Fruit fly (Drosophila melanogaster) whole organism, embryonic: ENCODE results near the gene Ras85D.
A peak's percentile ranks its signal among the peaks of the same experiment; 100 is the strongest.

Source experiments
- B-H1 ChIP-seq: fragments of 200-800 bp; sonication (Bioruptor generic); IDR thresholded peaks from 3 replicates; pipeline ENCODE4 v1.3.6; 2022; ENCODE audit warnings: missing biosample characterization, missing genetic modification characterization
- CG11093 ChIP-seq: fragments of 200-800 bp; sonication (Bioruptor generic); IDR thresholded peaks from 3 replicates; pipeline ENCODE4 v1.3.6; 2022; ENCODE audit warnings: missing biosample characterization, missing genetic modification characterization
- CG12155 ChIP-seq: fragments of 200-800 bp; sonication (Bioruptor generic); optimal IDR thresholded peaks from 3 replicates; lab custom pipeline; 2016; ENCODE audit warnings: missing biosample characterization, missing genetic modification characterization
- CG12659 ChIP-seq: fragments of 200-800 bp; sonication (Bioruptor generic); optimal IDR thresholded peaks from 3 replicates; lab custom pipeline; 2017; ENCODE audit warnings: mild to moderate bottlenecking, missing biosample characterization, missing genetic modification reagents, missing genetic modification characterization
- CG12942 ChIP-seq: fragments of 200-800 bp; sonication (Bioruptor generic); optimal IDR thresholded peaks from 3 replicates; lab custom pipeline; 2016; ENCODE audit warnings: missing biosample characterization, missing genetic modification characterization
- CG14014 ChIP-seq: fragments of 200-800 bp; sonication (Bioruptor generic); IDR thresholded peaks from 2 replicates; pipeline ENCODE4 v1.3.6; 2022; ENCODE audit warnings: missing biosample characterization, missing genetic modification characterization
- CG17385 ChIP-seq: fragments of 200-800 bp; sonication (Bioruptor generic); optimal IDR thresholded peaks from 3 replicates; lab custom pipeline; 2018; ENCODE audit warnings: missing biosample characterization, mild to moderate bottlenecking, missing genetic modification characterization
- CG30020 ChIP-seq: fragments of 200-800 bp; optimal IDR thresholded peaks from 2 replicates; lab custom pipeline; 2019; ENCODE audit warnings: missing biosample characterization, mild to moderate bottlenecking, missing genetic modification characterization, moderate library complexity
- CG34376 ChIP-seq: fragments of 200-800 bp; sonication (Bioruptor generic); optimal IDR thresholded peaks from 2 replicates; lab custom pipeline; 2018; ENCODE audit warnings: missing biosample characterization, mild to moderate bottlenecking, missing genetic modification characterization
- CG5180 ChIP-seq: fragments of 200-800 bp; sonication (Bioruptor generic); optimal IDR thresholded peaks from 3 replicates; lab custom pipeline; 2017; ENCODE audit warnings: missing biosample characterization, missing genetic modification characterization, mild to moderate bottlenecking, moderate library complexity, missing genetic modification reagents
- CG7372 ChIP-seq: fragments of 200-800 bp; sonication (Bioruptor generic); IDR thresholded peaks from 2 replicates; pipeline ENCODE4 v1.3.6; 2022; ENCODE audit warnings: missing biosample characterization, missing genetic modification characterization
- CG8765 ChIP-seq: fragments of 200-800 bp; sonication (Bioruptor generic); IDR thresholded peaks from 2 replicates; pipeline ENCODE4 v1.3.6; 2022; ENCODE audit warnings: missing biosample characterization, missing genetic modification characterization
- CrebB ChIP-seq: fragments of 200-800 bp; sonication (Bioruptor generic); optimal IDR thresholded peaks from 3 replicates; lab custom pipeline; 2018; ENCODE audit warnings: missing biosample characterization, mild to moderate bottlenecking, missing genetic modification characterization
- Doc3 ChIP-seq: fragments of 200-800 bp; sonication (Bioruptor generic); IDR thresholded peaks from 3 replicates; pipeline ENCODE4 v1.3.6; 2022; ENCODE audit warnings: missing biosample characterization, missing genetic modification characterization; ENCODE audit not compliant: partially characterized antibody
- Eip74EF ChIP-seq, 2 experiments: fragments of 200-800 bp in 1 of 2; fragments of >200 bp in 1 of 2; sonication (Bioruptor generic) in 1 of 2; optimal IDR thresholded peaks; 2 replicates each; lab custom pipeline; 2017 to 2019; ENCODE audit warnings: missing biosample characterization in 2 of 2, missing genetic modification characterization in 2 of 2, mild to moderate bottlenecking in 1 of 2, moderate library complexity in 1 of 2
- Ets97D ChIP-seq: fragments of 200-800 bp; sonication (Bioruptor generic); optimal IDR thresholded peaks from 3 replicates; lab custom pipeline; 2016; ENCODE audit warnings: missing biosample characterization, missing genetic modification characterization
- HmgZ ChIP-seq: fragments of 200-800 bp; sonication (Bioruptor generic); optimal IDR thresholded peaks from 2 replicates; lab custom pipeline; 2018; ENCODE audit warnings: missing biosample characterization, mild to moderate bottlenecking, missing genetic modification characterization
- Jarid2 ChIP-seq: fragments of 200-800 bp; sonication (Bioruptor generic); optimal IDR thresholded peaks from 3 replicates; lab custom pipeline; 2017; ENCODE audit warnings: mild to moderate bottlenecking, missing biosample characterization, missing genetic modification reagents, missing genetic modification characterization
- Lim3 ChIP-seq: fragments of 200-800 bp; sonication (Bioruptor generic); IDR thresholded peaks from 2 replicates; pipeline ENCODE4 v1.3.6; 2022; ENCODE audit warnings: missing biosample characterization, missing genetic modification characterization
- Neu2 ChIP-seq: fragments of 200-800 bp; sonication (Bioruptor generic); optimal IDR thresholded peaks from 3 replicates; lab custom pipeline; 2016; ENCODE audit warnings: missing biosample characterization, missing genetic modification characterization, borderline replicate concordance
- Optix ChIP-seq: fragments of 200-800 bp; sonication (Bioruptor generic); IDR thresholded peaks from 3 replicates; pipeline ENCODE4 v1.3.6; 2022; ENCODE audit warnings: missing biosample characterization, missing genetic modification characterization
- Sry-δ ChIP-seq: fragments of 200-800 bp; sonication (Bioruptor generic); optimal IDR thresholded peaks from 2 replicates; lab custom pipeline; 2016; ENCODE audit warnings: missing biosample characterization, missing genetic modification characterization
- Stat92E ChIP-seq, 3 experiments: fragments of >200 bp in 2 of 3; fragments of 200-800 bp in 1 of 3; sonication (Bioruptor generic) in 1 of 3; optimal IDR thresholded peaks; 2 replicates each; lab custom pipeline; 2017 to 2019; ENCODE audit warnings: missing biosample characterization in 3 of 3, missing genetic modification characterization in 3 of 3, mild to moderate bottlenecking in 1 of 3, moderate library complexity in 1 of 3
- TFAM ChIP-seq: fragments of 200-800 bp; sonication (Bioruptor generic); optimal IDR thresholded peaks from 2 replicates; lab custom pipeline; 2017; ENCODE audit warnings: missing biosample characterization, missing genetic modification characterization, inconsistent platforms
- bab2 ChIP-seq: fragments of 200-800 bp; sonication (Bioruptor generic); optimal IDR thresholded peaks from 2 replicates; lab custom pipeline; 2016; ENCODE audit warnings: missing biosample characterization, missing genetic modification characterization
- bbx ChIP-seq: fragments of 200-800 bp; sonication (Bioruptor generic); IDR thresholded peaks from 2 replicates; pipeline ENCODE4 v1.3.6; 2022; ENCODE audit warnings: missing biosample characterization, missing genetic modification characterization; ENCODE audit not compliant: partially characterized antibody
- bigmax ChIP-seq: fragments of 200-800 bp; sonication (Bioruptor generic); optimal IDR thresholded peaks from 2 replicates; lab custom pipeline; 2018; ENCODE audit warnings: missing biosample characterization, mild to moderate bottlenecking, missing genetic modification characterization
- caup ChIP-seq: fragments of 200-800 bp; sonication (Bioruptor generic); optimal IDR thresholded peaks from 3 replicates; lab custom pipeline; 2017; ENCODE audit warnings: missing biosample characterization, mild to moderate bottlenecking, missing genetic modification characterization, moderate library complexity; ENCODE audit not compliant: severe bottlenecking
- chinmo ChIP-seq: fragments of 200-800 bp; sonication (Bioruptor generic); IDR thresholded peaks from 4 replicates; pipeline ENCODE4 v1.3.6; 2022; ENCODE audit warnings: missing biosample characterization, missing genetic modification characterization; ENCODE audit not compliant: partially characterized antibody
- chm ChIP-seq: fragments of 200-800 bp; sonication (Bioruptor generic); IDR thresholded peaks from 2 replicates; pipeline ENCODE4 v1.3.6; 2022; ENCODE audit warnings: missing biosample characterization, missing genetic modification characterization
- dati ChIP-seq: fragments of 200-800 bp; sonication (Bioruptor generic); IDR thresholded peaks from 2 replicates; pipeline ENCODE4 v1.3.6; 2022; ENCODE audit warnings: missing biosample characterization, missing genetic modification characterization
- dpn ChIP-seq, 2 experiments: fragments of 200-800 bp; sonication (Bioruptor generic); optimal IDR thresholded peaks; 3 replicates each; lab custom pipeline; 2016; ENCODE audit warnings: missing biosample characterization in 2 of 2, missing genetic modification characterization in 2 of 2
- fd96Cb ChIP-seq: fragments of 200-800 bp; sonication (Bioruptor generic); optimal IDR thresholded peaks from 2 replicates; lab custom pipeline; 2018; ENCODE audit warnings: missing biosample characterization, mild to moderate bottlenecking, missing genetic modification characterization, moderate library complexity
- hb ChIP-seq: fragments of 200-800 bp; sonication (Bioruptor generic); IDR thresholded peaks from 3 replicates; pipeline ENCODE4 v1.3.6; 2022; ENCODE audit warnings: missing biosample characterization, missing genetic modification characterization; ENCODE audit not compliant: partially characterized antibody
- hbn ChIP-seq: fragments of 200-800 bp; sonication (Bioruptor generic); IDR thresholded peaks from 2 replicates; pipeline ENCODE4 v1.3.6; 2022; ENCODE audit warnings: missing biosample characterization, missing genetic modification characterization; ENCODE audit not compliant: partially characterized antibody
- jigr1 ChIP-seq: fragments of 200-800 bp; sonication (Bioruptor generic); IDR thresholded peaks from 3 replicates; pipeline ENCODE4 v1.3.6; 2022; ENCODE audit warnings: missing biosample characterization, missing genetic modification characterization
- jumu ChIP-seq: fragments of 200-800 bp; sonication (Bioruptor generic); optimal IDR thresholded peaks from 3 replicates; lab custom pipeline; 2016; ENCODE audit warnings: missing biosample characterization, missing genetic modification characterization
- kni ChIP-seq: fragments of 200-800 bp; sonication (Bioruptor generic); optimal IDR thresholded peaks from 3 replicates; lab custom pipeline; 2017; ENCODE audit warnings: mild to moderate bottlenecking, missing biosample characterization, missing genetic modification reagents, missing genetic modification characterization
- lola ChIP-seq, 3 experiments: fragments of >200 bp in 2 of 3; fragments of 200-800 bp in 1 of 3; sonication (Bioruptor generic) in 1 of 3; optimal IDR thresholded peaks; 2 replicates each; lab custom pipeline; 2017 to 2019; ENCODE audit warnings: missing biosample characterization in 3 of 3, missing genetic modification characterization in 3 of 3, mild to moderate bottlenecking in 1 of 3, moderate library complexity in 1 of 3
- luna ChIP-seq: fragments of 200-800 bp; sonication (Bioruptor generic); optimal IDR thresholded peaks from 2 replicates; lab custom pipeline; 2016; ENCODE audit warnings: missing biosample characterization, missing genetic modification characterization
- mirr ChIP-seq: fragments of 200-800 bp; sonication (Bioruptor generic); optimal IDR thresholded peaks from 3 replicates; lab custom pipeline; 2018; ENCODE audit warnings: missing biosample characterization, mild to moderate bottlenecking, missing genetic modification characterization
- phol ChIP-seq: fragments of 200-800 bp; sonication (Bioruptor generic); optimal IDR thresholded peaks from 3 replicates; lab custom pipeline; 2018; ENCODE audit warnings: missing biosample characterization, mild to moderate bottlenecking, missing genetic modification characterization, moderate library complexity
- scrt ChIP-seq: fragments of 200-800 bp; sonication (Bioruptor generic); optimal IDR thresholded peaks from 2 replicates; lab custom pipeline; 2018; ENCODE audit warnings: missing biosample characterization, mild to moderate bottlenecking, missing genetic modification characterization, moderate library complexity
- shn ChIP-seq: fragments of 200-800 bp; sonication (Bioruptor generic); optimal IDR thresholded peaks from 3 replicates; lab custom pipeline; 2016; ENCODE audit warnings: missing biosample characterization, missing genetic modification characterization
- slbo ChIP-seq: fragments of 200-800 bp; sonication (Bioruptor generic); IDR thresholded peaks from 2 replicates; pipeline ENCODE4 v1.3.6; 2022; ENCODE audit warnings: missing biosample characterization, missing genetic modification characterization
- sqz ChIP-seq: fragments of 200-800 bp; sonication (Bioruptor generic); optimal IDR thresholded peaks from 3 replicates; lab custom pipeline; 2018; ENCODE audit warnings: missing biosample characterization, mild to moderate bottlenecking, missing genetic modification characterization
- trh ChIP-seq: fragments of 200-800 bp; sonication (Bioruptor generic); optimal IDR thresholded peaks from 2 replicates; lab custom pipeline; 2016; ENCODE audit warnings: missing biosample characterization, missing genetic modification characterization
- yki ChIP-seq: fragments of >200 bp; optimal IDR thresholded peaks from 3 replicates; lab custom pipeline; 2018
- zfh1 ChIP-seq: fragments of 200-800 bp; sonication (Bioruptor generic); IDR thresholded peaks from 3 replicates; pipeline ENCODE4 v1.3.6; 2022; ENCODE audit warnings: missing biosample characterization, missing genetic modification characterization

Ras85D gene

DNA sequence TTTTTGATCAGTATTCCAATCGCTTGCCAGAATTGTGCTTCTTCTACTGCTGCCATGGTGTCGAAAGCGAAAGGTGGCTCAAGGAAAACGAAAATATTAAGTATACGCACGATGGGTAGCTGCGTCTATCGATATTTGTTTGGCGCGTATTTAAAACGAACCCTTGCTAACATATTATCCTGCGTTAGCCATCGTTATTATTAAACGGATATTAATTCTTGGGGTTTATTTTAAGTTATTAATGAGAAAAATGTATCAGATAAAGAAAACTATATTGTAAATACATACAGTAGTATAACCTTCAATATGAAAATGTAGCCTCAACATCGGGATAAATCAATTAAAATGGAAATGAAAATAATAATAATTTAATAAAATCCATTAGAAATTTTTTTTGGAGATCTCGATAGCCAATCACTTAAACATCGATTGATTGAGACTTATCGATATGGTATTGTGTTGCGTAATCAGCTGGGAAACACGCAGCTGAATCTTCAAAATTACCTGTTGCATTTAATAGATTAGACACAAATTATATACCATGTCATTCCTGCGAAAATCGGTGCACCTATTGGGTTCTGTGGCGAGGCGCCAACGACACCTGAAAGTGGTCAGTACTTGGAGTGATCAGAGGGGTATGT is 42.6 kb upstream of the Ras85D start, which contains the start of the genes CG9386 and BckdhA (continued):
- peak; percentile 26 for TF ChIP-seq CG30020 (tag; lab: Kevin White, UChicago)
- TF ChIP-seq TFAM (GFP tag; lab: Kevin White, UChicago) = no peak
- TF ChIP-seq zfh1 (GFP tag; lab: Robert Waterston, UW) = no peak
- peak; percentile 46; the same call in 1 of the 2 replicates for TF ChIP-seq CG14014
- TF ChIP-seq CG12942 (GFP tag; lab: Kevin White, UChicago) = peak; percentile 65
- TF ChIP-seq Doc3 = peak; percentile 75
- no peak for TF ChIP-seq Lim3
- TF ChIP-seq HmgZ = peak; percentile 21
- TF ChIP-seq shn (GFP tag; lab: Kevin White, UChicago) = peak; percentile 42
- no peak for TF ChIP-seq bigmax (GFP tag; lab: Kevin White, UChicago)
- peak; percentile 67; the same call in 2 of the 3 replicates for TF ChIP-seq hb (GFP tag; lab: Robert Waterston, UW)
- no peak for TF ChIP-seq chm
- peak; percentile 50 for TF ChIP-seq CG12155
- TF ChIP-seq Jarid2 = no peak
- TF ChIP-seq CG12659 (GFP tag; lab: Kevin White, UChicago) = peak; percentile 66
- no peak for TF ChIP-seq sqz
- no peak for TF ChIP-seq Optix (GFP tag; lab: Robert Waterston, UW)
- no peak for TF ChIP-seq yki (lab: Kevin White, UChicago)
- no peak for TF ChIP-seq Stat92E (GFP tag; optimal IDR thresholded peaks at IDR 0.05; lab: Kevin White, UChicago)
- TF ChIP-seq CG17385 (GFP tag; lab: Kevin White, UChicago) = peak; percentile 93
- TF ChIP-seq scrt (GFP tag; lab: Kevin White, UChicago) = peak; percentile 49
- TF ChIP-seq CG11093 (GFP tag; lab: Robert Waterston, UW) = no peak
- TF ChIP-seq jumu = peak; percentile 30
- no peak for TF ChIP-seq jigr1 (GFP tag; lab: Robert Waterston, UW)
- peak; percentile 71 for TF ChIP-seq slbo (GFP tag; lab: Robert Waterston, UW)
- peak; percentile 59 to 64 for TF ChIP-seq dpn (GFP tag; optimal IDR thresholded peaks at IDR 0.05; lab: Kevin White, UChicago)
- TF ChIP-seq caup = peak; percentile 52
- TF ChIP-seq Neu2 (GFP tag; lab: Kevin White, UChicago) = no peak
- peak; percentile 31 for TF ChIP-seq fd96Cb
- TF ChIP-seq Eip74EF (GFP tag; optimal IDR thresholded peaks at IDR 0.05; lab: Kevin White, UChicago) = no peak
- TF ChIP-seq B-H1 (GFP tag; lab: Robert Waterston, UW) = no peak
- TF ChIP-seq lola (GFP tag; optimal IDR thresholded peaks at IDR 0.05; lab: Kevin White, UChicago) = peak in 1 of 3 experiments; percentile 48
- peak; percentile 41; the same call in 1 of the 2 replicates for TF ChIP-seq bbx (GFP tag; lab: Robert Waterston, UW)
- peak; percentile 71 for TF ChIP-seq hbn (GFP tag; lab: Robert Waterston, UW)
- TF ChIP-seq CG8765 (GFP tag; lab: Robert Waterston, UW) = 0 out of 2 replicates have a peak, but pooled peaks have one; percentile 14
- TF ChIP-seq mirr (GFP tag; lab: Kevin White, UChicago) = no peak
- no peak for TF ChIP-seq CrebB (tag; lab: Kevin White, UChicago)
- TF ChIP-seq dati (GFP tag; lab: Robert Waterston, UW) = no peak
- TF ChIP-seq phol = peak; percentile 60
- TF ChIP-seq trh = no peak
- peak; percentile 98 for TF ChIP-seq CG7372
- no peak for TF ChIP-seq kni (GFP tag; lab: Kevin White, UChicago)
- peak; percentile 72; the same call in 1 of the 4 replicates for TF ChIP-seq chinmo
- TF ChIP-seq CG5180 (GFP tag; lab: Kevin White, UChicago) = no peak
- no peak for TF ChIP-seq luna (GFP tag; lab: Kevin White, UChicago)
- peak; percentile 71 for TF ChIP-seq Sry-δ (GFP tag; lab: Kevin White, UChicago)
- TF ChIP-seq Ets97D (GFP tag; lab: Kevin White, UChicago) = peak; percentile 35
- peak; percentile 46 for TF ChIP-seq CG34376 (GFP tag; lab: Kevin White, UChicago)
- TF ChIP-seq bab2 (GFP tag; lab: Kevin White, UChicago) = peak; percentile 65
